Fruit fly (Drosophila melanogaster) whole organism, embryonic: ENCODE measurements around the gene Lrr47.

Experiments used
- CG11504 ChIP-seq: fragments of 200-800 bp; sonication (Bioruptor generic); optimal IDR thresholded peaks from 3 replicates; lab custom pipeline; 2019; ENCODE audit warnings: missing biosample characterization, mild to moderate bottlenecking, missing genetic modification characterization, moderate library complexity
- CG12219 ChIP-seq: fragments of 200-800 bp; sonication (Bioruptor generic); optimal IDR thresholded peaks from 3 replicates; lab custom pipeline; 2018; ENCODE audit warnings: missing biosample characterization, mild to moderate bottlenecking, missing genetic modification characterization
- CG12659 ChIP-seq: fragments of 200-800 bp; sonication (Bioruptor generic); optimal IDR thresholded peaks from 3 replicates; lab custom pipeline; 2017; ENCODE audit warnings: mild to moderate bottlenecking, missing biosample characterization, missing genetic modification reagents, missing genetic modification characterization
- CG13296 ChIP-seq: fragments of 200-800 bp; sonication (Bioruptor generic); optimal IDR thresholded peaks from 3 replicates; lab custom pipeline; 2018; ENCODE audit warnings: missing biosample characterization, mild to moderate bottlenecking, missing genetic modification characterization
- CG13775 ChIP-seq: fragments of 200-800 bp; sonication (Bioruptor generic); optimal IDR thresholded peaks from 3 replicates; lab custom pipeline; 2017; ENCODE audit warnings: missing biosample characterization, mild to moderate bottlenecking, missing genetic modification characterization
- CG1603 ChIP-seq: fragments of 200-800 bp; sonication (Bioruptor generic); optimal IDR thresholded peaks from 2 replicates; lab custom pipeline; 2019; ENCODE audit warnings: missing biosample characterization, mild to moderate bottlenecking, missing genetic modification characterization, moderate library complexity
- CG1647 ChIP-seq: fragments of 200-800 bp; sonication (Bioruptor generic); optimal IDR thresholded peaks from 3 replicates; lab custom pipeline; 2016; ENCODE audit warnings: missing biosample characterization, missing genetic modification characterization
- CG18599 ChIP-seq: fragments of 200-800 bp; sonication (Bioruptor generic); optimal IDR thresholded peaks from 3 replicates; lab custom pipeline; 2017; ENCODE audit warnings: missing biosample characterization, missing genetic modification characterization, mild to moderate bottlenecking, moderate library complexity, missing genetic modification reagents
- CG18764 ChIP-seq: fragments of 200-800 bp; sonication (Bioruptor generic); optimal IDR thresholded peaks from 3 replicates; lab custom pipeline; 2016; ENCODE audit warnings: missing biosample characterization, missing genetic modification characterization
- CG3281 ChIP-seq: fragments of 200-800 bp; sonication (Bioruptor generic); optimal IDR thresholded peaks from 3 replicates; lab custom pipeline; 2017; ENCODE audit warnings: missing biosample characterization, mild to moderate bottlenecking, missing genetic modification characterization
- CG33557 ChIP-seq: fragments of 200-800 bp; sonication (Bioruptor generic); optimal IDR thresholded peaks from 2 replicates; lab custom pipeline; 2019; ENCODE audit warnings: missing biosample characterization, mild to moderate bottlenecking, missing genetic modification characterization, moderate library complexity
- CG34376 ChIP-seq: fragments of 200-800 bp; sonication (Bioruptor generic); optimal IDR thresholded peaks from 2 replicates; lab custom pipeline; 2018; ENCODE audit warnings: missing biosample characterization, mild to moderate bottlenecking, missing genetic modification characterization
- CG4282 ChIP-seq: fragments of 200-800 bp; sonication (Bioruptor generic); optimal IDR thresholded peaks from 2 replicates; lab custom pipeline; 2016; ENCODE audit warnings: missing biosample characterization, missing genetic modification characterization
- CG6813 ChIP-seq: fragments of 200-800 bp; sonication (Bioruptor generic); optimal IDR thresholded peaks from 2 replicates; lab custom pipeline; 2017; ENCODE audit warnings: missing biosample characterization, missing genetic modification characterization, mild to moderate bottlenecking, moderate library complexity, missing genetic modification reagents
- CG6854 ChIP-seq: fragments of 200-800 bp; sonication (Bioruptor generic); optimal IDR thresholded peaks from 3 replicates; lab custom pipeline; 2017; ENCODE audit warnings: missing biosample characterization, mild to moderate bottlenecking, missing genetic modification characterization
- CG8290 ChIP-seq, 3 experiments: fragments of 200-800 bp; sonication (Bioruptor generic); optimal IDR thresholded peaks; 2 replicates each; lab custom pipeline; 2016 to 2019; ENCODE audit warnings: missing biosample characterization in 3 of 3, missing genetic modification characterization in 3 of 3, mild to moderate bottlenecking in 2 of 3, moderate library complexity in 1 of 3
- CG8924 ChIP-seq: fragments of 200-800 bp; optimal IDR thresholded peaks from 3 replicates; lab custom pipeline; 2019; ENCODE audit warnings: missing biosample characterization, mild to moderate bottlenecking, missing genetic modification characterization, moderate library complexity
- CoRest ChIP-seq: fragments of 200-800 bp; sonication (Bioruptor generic); optimal IDR thresholded peaks from 3 replicates; lab custom pipeline; 2018; ENCODE audit warnings: missing biosample characterization, mild to moderate bottlenecking, missing genetic modification characterization, moderate library complexity
- CrebB ChIP-seq: fragments of 200-800 bp; sonication (Bioruptor generic); optimal IDR thresholded peaks from 3 replicates; lab custom pipeline; 2018; ENCODE audit warnings: missing biosample characterization, mild to moderate bottlenecking, missing genetic modification characterization
- Ets65A ChIP-seq: fragments of 200-800 bp; sonication (Bioruptor generic); peaks from one replicate; lab custom pipeline; 2016; ENCODE audit warnings: missing biosample characterization, missing genetic modification characterization
- GATAe ChIP-seq: fragments of 200-800 bp; sonication (Bioruptor generic); conservative IDR thresholded peaks from 2 replicates; pipeline ENCODE4 v1.3.6; 2022; ENCODE audit warnings: missing biosample characterization, missing genetic modification characterization
- HLH54F ChIP-seq: fragments of 200-800 bp; sonication (Bioruptor generic); optimal IDR thresholded peaks from 3 replicates; lab custom pipeline; 2016; ENCODE audit warnings: missing biosample characterization, missing genetic modification characterization
- Hr3 ChIP-seq: fragments of 200-800 bp; sonication (Bioruptor generic); optimal IDR thresholded peaks from 3 replicates; lab custom pipeline; 2016; ENCODE audit warnings: missing biosample characterization, missing genetic modification characterization
- Jarid2 ChIP-seq: fragments of 200-800 bp; sonication (Bioruptor generic); optimal IDR thresholded peaks from 3 replicates; lab custom pipeline; 2017; ENCODE audit warnings: mild to moderate bottlenecking, missing biosample characterization, missing genetic modification reagents, missing genetic modification characterization
- NFAT ChIP-seq: fragments of 200-800 bp; sonication (Bioruptor generic); IDR thresholded peaks from 2 replicates; pipeline ENCODE4 v1.3.6; 2022; ENCODE audit warnings: missing biosample characterization, missing genetic modification characterization
- Nf-YC ChIP-seq: fragments of 200-800 bp; optimal IDR thresholded peaks from 3 replicates; lab custom pipeline; 2019; ENCODE audit warnings: missing biosample characterization, mild to moderate bottlenecking, missing genetic modification characterization, moderate library complexity
- Oaz ChIP-seq: fragments of 200-800 bp; sonication (Bioruptor generic); IDR thresholded peaks from 2 replicates; pipeline ENCODE4 v1.3.6; 2022; ENCODE audit warnings: missing biosample characterization, missing genetic modification characterization
- Trl ChIP-seq, 3 experiments: fragments of >200 bp in 2 of 3; fragments of 200-800 bp in 1 of 3; sonication (Bioruptor generic) in 1 of 3; optimal IDR thresholded peaks; 2 replicates in 1 of 3; 3 replicates in 2 of 3; lab custom pipeline; 2016 to 2017; ENCODE audit warnings: missing biosample characterization in 1 of 3, missing genetic modification characterization in 1 of 3
- abd-A ChIP-seq: fragments of 200-800 bp; sonication (Bioruptor generic); optimal IDR thresholded peaks from 3 replicates; lab custom pipeline; 2019; ENCODE audit warnings: missing biosample characterization, mild to moderate bottlenecking, missing genetic modification characterization, moderate library complexity
- disco-r ChIP-seq: fragments of 200-800 bp; sonication (Bioruptor generic); optimal IDR thresholded peaks from 2 replicates; lab custom pipeline; 2016; ENCODE audit warnings: missing biosample characterization, missing genetic modification characterization
- dm ChIP-seq: fragments of 200-800 bp; sonication (Bioruptor generic); optimal IDR thresholded peaks from 3 replicates; lab custom pipeline; 2016; ENCODE audit warnings: missing biosample characterization, missing genetic modification characterization
- dmrt99B ChIP-seq: fragments of 200-800 bp; sonication (Bioruptor generic); optimal IDR thresholded peaks from 2 replicates; lab custom pipeline; 2018; ENCODE audit warnings: missing biosample characterization, mild to moderate bottlenecking, missing genetic modification characterization, moderate library complexity
- dpn ChIP-seq, 2 experiments: fragments of 200-800 bp; sonication (Bioruptor generic); optimal IDR thresholded peaks; 3 replicates each; lab custom pipeline; 2016; ENCODE audit warnings: missing biosample characterization in 2 of 2, missing genetic modification characterization in 2 of 2
- dysf ChIP-seq: fragments of 200-800 bp; sonication (Bioruptor generic); IDR thresholded peaks from 3 replicates; pipeline ENCODE4 v1.3.6; 2022; ENCODE audit warnings: missing biosample characterization, missing genetic modification characterization
- fd3F ChIP-seq: fragments of 200-800 bp; sonication (Bioruptor generic); optimal IDR thresholded peaks from 2 replicates; lab custom pipeline; 2018; ENCODE audit warnings: missing biosample characterization, mild to moderate bottlenecking, missing genetic modification characterization, moderate library complexity
- gro ChIP-seq: fragments of 200-800 bp; sonication (Bioruptor generic); optimal IDR thresholded peaks from 2 replicates; lab custom pipeline; 2016; ENCODE audit warnings: missing biosample characterization, missing genetic modification characterization
- lilli ChIP-seq: fragments of 200-800 bp; sonication (Bioruptor generic); optimal IDR thresholded peaks from 3 replicates; lab custom pipeline; 2016; ENCODE audit warnings: missing biosample characterization, missing genetic modification characterization
- nau ChIP-seq: fragments of 200-800 bp; sonication (Bioruptor generic); optimal IDR thresholded peaks from 3 replicates; lab custom pipeline; 2017; ENCODE audit warnings: missing biosample characterization, mild to moderate bottlenecking, missing genetic modification characterization, missing genetic modification reagents
- nerfin-1 ChIP-seq: fragments of 200-800 bp; sonication (Bioruptor generic); optimal IDR thresholded peaks from 3 replicates; lab custom pipeline; 2019; ENCODE audit warnings: missing biosample characterization, mild to moderate bottlenecking, missing genetic modification characterization, moderate library complexity
- nerfin-2 ChIP-seq: fragments of 200-800 bp; sonication (Bioruptor generic); IDR thresholded peaks from 2 replicates; pipeline ENCODE4 v1.3.6; 2022; ENCODE audit warnings: missing biosample characterization, missing genetic modification characterization; ENCODE audit not compliant: partially characterized antibody
- pan ChIP-seq, 4 experiments: fragments of >200 bp in 3 of 4; fragments of 200-800 bp in 1 of 4; sonication (Bioruptor generic) in 1 of 4; optimal IDR thresholded peaks in 3 of 4; IDR thresholded peaks in 1 of 4; 2 replicates each; pipeline versions ENCODE4 v1.3.6 to Lab custom; 2017 to 2022; ENCODE audit warnings: missing biosample characterization in 2 of 4, missing genetic modification characterization in 2 of 4, mixed read lengths in 1 of 4
- prd ChIP-seq, 3 experiments: fragments of >200 bp in 2 of 3; fragments of 200-800 bp in 1 of 3; sonication (Bioruptor generic) in 1 of 3; optimal IDR thresholded peaks in 2 of 3; IDR thresholded peaks in 1 of 3; 2 replicates in 2 of 3; 3 replicates in 1 of 3; pipeline versions ENCODE4 v1.3.6 to Lab custom; 2017 to 2022; ENCODE audit warnings: missing biosample characterization in 1 of 3, missing genetic modification characterization in 1 of 3
- ranshi ChIP-seq: fragments of 200-800 bp; sonication (Bioruptor generic); IDR thresholded peaks from 2 replicates; pipeline ENCODE4 v1.3.6; 2022; ENCODE audit warnings: missing biosample characterization, missing genetic modification characterization
- sd ChIP-seq: fragments of 200-800 bp; sonication (Bioruptor generic); optimal IDR thresholded peaks from 3 replicates; lab custom pipeline; 2018; ENCODE audit warnings: missing biosample characterization, mild to moderate bottlenecking, missing genetic modification characterization, moderate library complexity
- tna ChIP-seq: fragments of 200-800 bp; sonication (Bioruptor generic); IDR thresholded peaks from 2 replicates; pipeline ENCODE4 v1.3.6; 2022; ENCODE audit warnings: missing biosample characterization, missing genetic modification characterization; ENCODE audit not compliant: partially characterized antibody
- zfh2 ChIP-seq: fragments of 200-800 bp; sonication (Bioruptor generic); optimal IDR thresholded peaks from 2 replicates; lab custom pipeline; 2016; ENCODE audit warnings: missing biosample characterization, missing genetic modification characterization

Gene Lrr47

dm6 chr2L:10516470-10517048 lies 576 bp upstream of the Lrr47 start (continued):
- TF ChIP-seq NFAT (GFP tag; lab: Robert Waterston, UW) = 0 out of 2 replicates have a peak, but pooled peaks have one; percentile 20
- no peak for TF ChIP-seq nerfin-2 (GFP tag; lab: Robert Waterston, UW)
- TF ChIP-seq dmrt99B (tag; lab: Kevin White, UChicago) = peak; percentile 27
- TF ChIP-seq CG34376 (GFP tag; lab: Kevin White, UChicago) = peak; percentile 21
- TF ChIP-seq GATAe (GFP tag; lab: Robert Waterston, UW) = no peak
- peak; percentile 31 for TF ChIP-seq CG11504 (tag; lab: Kevin White, UChicago)
- no peak for TF ChIP-seq CG33557
- peak; percentile 43 for TF ChIP-seq CG13775 (GFP tag; lab: Kevin White, UChicago)
- no peak for TF ChIP-seq CG8290 (GFP tag; optimal IDR thresholded peaks at IDR 0.05; lab: Kevin White, UChicago)
- peak in 1 of 2 experiments; percentile 35 for TF ChIP-seq CG8290 (tag; optimal IDR thresholded peaks at IDR 0.05; lab: Kevin White, UChicago)
- TF ChIP-seq nau (GFP tag; lab: Kevin White, UChicago) = peak; percentile 18
- TF ChIP-seq CG8924 (tag; lab: Kevin White, UChicago) = peak; percentile 12
- peak; percentile 23 for TF ChIP-seq gro (GFP tag; lab: Kevin White, UChicago)
- TF ChIP-seq CrebB (tag; lab: Kevin White, UChicago) = peak; percentile 57
- peak; percentile 33 for TF ChIP-seq CG13296 (GFP tag; lab: Kevin White, UChicago)
- TF ChIP-seq zfh2 = peak; percentile 40
- no peak for TF ChIP-seq fd3F
- TF ChIP-seq sd (tag; lab: Kevin White, UChicago) = peak; percentile 22
- peak; percentile 6 for TF ChIP-seq CG6813 (GFP tag; lab: Kevin White, UChicago)
- peak; percentile 89 for TF ChIP-seq Ets65A (GFP tag; lab: Kevin White, UChicago)
- no peak for TF ChIP-seq pan (optimal IDR thresholded peaks at IDR 0.05; lab: Kevin White, UChicago)
- peak in 1 of 2 experiments; percentile 27 for TF ChIP-seq pan (GFP tag; optimal IDR thresholded peaks at IDR 0.05 in 1 of 2, IDR thresholded peaks at IDR 0.05 in 1 of 2)
- no peak for TF ChIP-seq Trl (optimal IDR thresholded peaks at IDR 0.05; lab: Kevin White, UChicago)
- TF ChIP-seq Trl (GFP tag; optimal IDR thresholded peaks at IDR 0.05; lab: Kevin White, UChicago) = peak; percentile 20
- TF ChIP-seq CG12219 (GFP tag; lab: Kevin White, UChicago) = peak; percentile 45
- TF ChIP-seq CG6854 (GFP tag; lab: Kevin White, UChicago) = peak; percentile 21
- peak; percentile 11 for TF ChIP-seq Nf-YC (tag; lab: Kevin White, UChicago)
- peak; percentile 40 for TF ChIP-seq CoRest
- peak; percentile 40 for TF ChIP-seq CG1603 (tag; lab: Kevin White, UChicago)
- TF ChIP-seq dm = peak; percentile 11
- TF ChIP-seq lilli (GFP tag; lab: Kevin White, UChicago) = peak; percentile 47
- TF ChIP-seq HLH54F = peak; percentile 31
- peak; percentile 68 for TF ChIP-seq CG12659 (GFP tag; lab: Kevin White, UChicago)
- no peak for TF ChIP-seq prd (optimal IDR thresholded peaks at IDR 0.05; lab: Kevin White, UChicago)
- peak; percentile 27; the same call in 1 of the 3 replicates for TF ChIP-seq prd (GFP tag; IDR thresholded peaks at IDR 0.05; lab: Robert Waterston, UW)
- peak; percentile 42; the same call in 1 of the 2 replicates for TF ChIP-seq tna (GFP tag; lab: Robert Waterston, UW)
- peak; percentile 4 for TF ChIP-seq CG18764 (GFP tag; lab: Kevin White, UChicago)
- peak; percentile 94 for TF ChIP-seq Jarid2 (GFP tag; lab: Kevin White, UChicago)
- peak; percentile 40 to 42 for TF ChIP-seq dpn (GFP tag; optimal IDR thresholded peaks at IDR 0.05; lab: Kevin White, UChicago)
- TF ChIP-seq abd-A (tag; lab: Kevin White, UChicago) = no peak
- peak; percentile 50 for TF ChIP-seq CG3281
- peak; percentile 4 for TF ChIP-seq Hr3 (GFP tag; lab: Kevin White, UChicago)
- TF ChIP-seq dysf = 0 out of 3 replicates have a peak, but pooled peaks have one; percentile 39
- TF ChIP-seq CG18599 (GFP tag; lab: Kevin White, UChicago) = peak; percentile 44
- TF ChIP-seq ranshi (GFP tag; lab: Robert Waterston, UW) = peak; percentile 4
- no peak for TF ChIP-seq CG1647
- no peak for TF ChIP-seq nerfin-1 (tag; lab: Kevin White, UChicago)
- peak; percentile 24 for TF ChIP-seq disco-r (GFP tag; lab: Kevin White, UChicago)
- no peak for TF ChIP-seq CG4282 (GFP tag; lab: Kevin White, UChicago)
- peak; percentile 31; the same call in 1 of the 2 replicates for TF ChIP-seq Oaz (GFP tag; lab: Robert Waterston, UW)
